Worm (Caenorhabditis elegans): ENCODE data around the gene lido-12.

DNA sequence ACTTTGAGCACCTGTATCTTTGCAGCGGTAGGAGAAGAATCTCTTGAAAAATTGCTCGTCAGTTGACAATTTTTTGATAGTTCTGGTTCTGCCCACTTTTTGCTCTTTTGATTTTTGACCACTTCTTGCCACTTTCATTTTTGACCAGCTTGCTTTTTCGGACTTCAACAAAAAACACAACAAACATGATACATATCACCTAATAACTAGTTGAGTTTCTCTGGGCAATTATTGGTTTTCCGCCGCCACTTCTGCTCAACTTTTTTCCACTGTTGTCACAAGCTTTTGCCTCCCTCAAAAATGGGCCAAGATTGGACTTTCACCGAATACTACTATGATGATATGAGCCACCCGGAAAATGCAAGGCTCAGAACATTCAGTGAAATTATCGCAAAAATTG is 47.3 kb upstream of the lido-12 start, which contains the start of gene srw-60:
- TF ChIP-seq W03F9.2 (tag; optimal IDR thresholded peaks at IDR 0.05) (no peak), dao-5 (tag; optimal IDR thresholded peaks at IDR 0.05) (no peak), him-1 (tag; optimal IDR thresholded peaks at IDR 0.05) (no peak)
